Fruit fly (Drosophila melanogaster) S2 (cell line): ENCODE measurements around the gene CG9636.

Experiments used
- CG8478 ChIP-seq: fragments of >200 bp; optimal IDR thresholded peaks from 2 replicates; lab custom pipeline; 2018
- CTCF ChIP-seq, 2 experiments: fragments of >200 bp; optimal IDR thresholded peaks; 2 replicates each; lab custom pipeline; 2018

CG9636 gene

DNA sequence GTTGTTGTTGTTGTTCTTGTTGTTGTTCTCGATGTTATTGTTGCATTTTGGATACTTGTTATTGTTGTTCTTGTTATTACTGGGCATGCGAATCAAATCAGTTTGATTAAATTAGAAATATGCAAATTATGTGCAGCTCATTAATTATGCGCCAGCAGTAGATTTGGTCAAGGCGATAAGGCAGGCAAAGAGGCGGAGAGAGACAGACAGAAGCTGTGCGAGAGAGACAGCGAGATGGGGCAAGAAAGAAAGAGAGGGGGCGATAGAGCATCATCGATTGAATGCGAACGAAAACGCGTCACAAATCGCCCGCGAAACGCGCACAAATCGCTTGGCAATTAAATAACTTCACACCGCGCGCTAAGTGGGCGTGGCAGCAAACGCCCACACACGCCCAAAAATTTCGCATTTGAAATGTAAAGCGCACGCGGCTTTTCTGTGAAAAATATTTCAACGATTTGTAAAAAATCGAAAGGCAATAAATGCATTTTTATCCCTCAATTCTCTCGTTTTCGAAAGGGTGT lies 20.5 kb downstream of the CG9636 start:
- no peak for TF ChIP-seq CTCF (optimal IDR thresholded peaks at IDR 0.05; lab: Kevin White, UChicago)
- TF ChIP-seq CG8478 (lab: Kevin White, UChicago) = no peak

DNA sequence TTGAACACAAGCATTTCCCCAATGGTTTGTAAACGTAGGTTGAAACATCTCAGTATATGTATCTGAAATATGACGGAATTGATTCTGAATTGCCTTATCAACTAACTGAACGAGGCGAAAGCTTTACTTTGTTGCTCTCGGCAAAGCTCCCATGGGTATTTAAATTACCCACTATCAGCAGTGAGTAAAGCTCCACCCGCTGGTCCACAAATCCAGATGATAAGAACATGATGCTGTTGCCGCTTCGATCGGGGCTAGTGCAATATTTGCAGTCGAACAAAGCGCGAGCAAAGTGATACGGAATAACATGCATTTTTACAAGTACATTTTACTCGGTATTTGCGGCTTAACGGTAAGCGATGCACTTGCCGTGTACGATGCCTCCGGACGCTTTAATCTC lies 23.7 kb downstream of the CG9636 start, which contains the start of gene CG18249:
Gene CG18249, plus strand, starts transcription at position 256 of the 400 bp plus-strand sequence.
- TF ChIP-seq CTCF (optimal IDR thresholded peaks at IDR 0.05; lab: Kevin White, UChicago) (no peak), CG8478 (lab: Kevin White, UChicago) (no peak)

- no peak for TF ChIP-seq CTCF (optimal IDR thresholded peaks at IDR 0.05; lab: Kevin White, UChicago)
- TF ChIP-seq CG8478 (lab: Kevin White, UChicago) = no peak
Measured at dm6 chr3R:8217727-8218126, 25.9 kb downstream of the CG9636 start, which contains the start of gene CG7800. Gene CG7800 (plus strand): TSS chr3R:8217957.

dm6 chr3R:8215528-8216189 lies 27.9 kb downstream of the CG9636 start:
- TF ChIP-seq CG8478 (lab: Kevin White, UChicago) (no peak), CTCF (optimal IDR thresholded peaks at IDR 0.05; lab: Kevin White, UChicago) (no peak)

dm6 chr3R:8212594-8212993 lies 31.0 kb downstream of the CG9636 start:
- TF ChIP-seq CG8478 (lab: Kevin White, UChicago) (no peak), CTCF (optimal IDR thresholded peaks at IDR 0.05; lab: Kevin White, UChicago) (no peak)

dm6 chr3R:8210837-8211488 lies 32.6 kb downstream of the CG9636 start:
- no peak for TF ChIP-seq CTCF (optimal IDR thresholded peaks at IDR 0.05; lab: Kevin White, UChicago)
- TF ChIP-seq CG8478 (lab: Kevin White, UChicago) = no peak

DNA sequence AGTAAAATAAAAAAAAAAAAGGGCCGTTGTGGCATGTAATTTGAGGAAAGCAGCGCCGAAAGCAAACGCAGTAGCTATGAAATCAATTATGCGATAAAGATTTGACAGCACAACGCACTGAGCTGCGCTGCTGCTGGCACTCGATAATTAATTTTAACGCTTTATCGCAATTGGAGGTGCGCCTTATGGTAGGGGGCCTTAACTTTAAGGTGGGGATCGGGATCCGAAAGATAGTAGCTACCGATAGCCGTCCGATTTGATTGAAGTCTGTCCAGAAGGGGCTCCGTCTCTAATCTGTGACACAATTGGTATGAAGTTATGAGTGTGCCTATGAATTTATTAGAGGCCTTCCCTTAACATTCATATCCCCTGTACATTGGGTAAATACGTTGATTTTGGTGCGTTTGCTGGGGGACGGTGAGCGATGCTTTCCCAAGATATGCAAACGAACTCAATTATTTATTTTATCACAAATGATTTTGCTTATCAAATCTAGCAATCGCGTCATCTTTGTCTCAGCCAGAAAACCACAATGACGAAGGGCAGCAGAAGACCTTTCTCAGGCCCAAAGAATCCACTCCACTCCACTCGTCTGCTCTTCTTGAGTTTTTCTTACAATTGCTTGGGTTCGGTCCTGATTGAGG lies 35.1 kb downstream of the CG9636 start:
- TF ChIP-seq CTCF (optimal IDR thresholded peaks at IDR 0.05; lab: Kevin White, UChicago) (no peak), CG8478 (lab: Kevin White, UChicago) (no peak)

DNA sequence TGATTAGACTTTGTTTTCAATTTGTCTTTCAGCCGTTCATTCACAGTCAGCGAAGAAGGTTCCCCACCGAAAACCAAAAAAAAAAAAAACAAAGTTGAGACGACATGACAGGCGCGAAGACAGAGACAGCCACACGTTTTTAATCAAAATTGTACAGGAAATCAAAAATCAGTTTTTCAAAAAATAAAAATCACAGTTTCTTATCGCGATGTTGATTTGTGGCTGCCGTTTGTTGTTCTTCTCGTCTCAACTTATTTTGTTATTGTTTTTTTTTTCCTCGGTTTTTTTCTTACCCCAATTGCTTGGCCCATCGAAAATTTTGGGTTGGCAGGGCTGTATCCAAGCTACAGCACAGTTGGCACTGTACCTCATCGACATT lies 36.3 kb downstream of the CG9636 start:
- TF ChIP-seq CG8478 (lab: Kevin White, UChicago) = no peak
- TF ChIP-seq CTCF (optimal IDR thresholded peaks at IDR 0.05; lab: Kevin White, UChicago) = no peak

DNA sequence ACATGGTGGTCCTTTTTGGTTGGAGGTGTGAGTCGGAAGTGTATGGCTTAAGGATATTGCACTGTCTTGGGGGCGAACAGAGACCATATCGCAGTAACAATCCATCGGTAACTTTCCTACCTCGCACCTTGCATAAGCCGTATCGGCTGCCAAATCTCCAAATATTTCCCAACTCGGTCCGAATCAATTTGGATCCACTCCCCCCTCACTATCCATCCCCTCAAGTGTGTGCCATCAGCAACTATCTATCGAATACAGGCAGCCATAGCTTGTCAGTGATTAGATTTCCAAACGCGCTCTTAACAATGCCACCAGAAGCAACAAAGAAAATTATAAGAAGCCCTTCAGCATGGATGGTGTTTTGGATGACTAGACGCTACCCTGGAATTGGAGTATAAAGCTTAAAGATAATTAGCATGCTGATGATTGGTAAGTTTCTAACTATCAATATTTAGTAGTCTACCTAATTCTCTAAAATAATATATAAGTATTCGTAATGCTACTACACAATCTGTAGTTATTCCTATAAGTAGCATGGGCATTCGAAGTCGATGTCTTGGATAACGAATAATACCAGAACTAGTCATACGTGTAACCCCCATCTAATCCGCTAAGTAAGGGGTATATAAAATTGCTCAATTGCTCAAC lies 36.8 kb downstream of the CG9636 start:
- no peak for TF ChIP-seq CTCF (optimal IDR thresholded peaks at IDR 0.05; lab: Kevin White, UChicago)
- TF ChIP-seq CG8478 (lab: Kevin White, UChicago) = no peak

DNA sequence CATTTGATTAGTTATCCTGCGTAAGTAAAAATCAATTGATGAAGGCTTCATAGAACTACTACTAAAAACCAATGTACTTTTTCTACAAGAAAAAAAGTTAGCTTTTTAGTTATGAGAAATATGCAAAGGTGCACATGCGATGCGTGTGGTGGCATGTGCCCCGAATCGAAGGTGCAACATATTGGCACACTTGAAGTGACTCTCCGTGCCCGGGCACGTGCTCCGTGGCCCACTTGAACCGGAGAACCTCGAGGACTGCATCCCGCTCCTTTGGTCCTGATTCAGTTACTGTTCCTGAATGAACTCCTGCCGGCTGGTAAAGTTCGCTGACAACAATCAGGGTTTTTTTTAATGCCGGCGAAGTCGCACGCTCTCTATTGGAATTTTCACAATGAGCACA lies 37.6 kb downstream of the CG9636 start:
- TF ChIP-seq CTCF (optimal IDR thresholded peaks at IDR 0.05; lab: Kevin White, UChicago) = no peak
- no peak for TF ChIP-seq CG8478 (lab: Kevin White, UChicago)

DNA sequence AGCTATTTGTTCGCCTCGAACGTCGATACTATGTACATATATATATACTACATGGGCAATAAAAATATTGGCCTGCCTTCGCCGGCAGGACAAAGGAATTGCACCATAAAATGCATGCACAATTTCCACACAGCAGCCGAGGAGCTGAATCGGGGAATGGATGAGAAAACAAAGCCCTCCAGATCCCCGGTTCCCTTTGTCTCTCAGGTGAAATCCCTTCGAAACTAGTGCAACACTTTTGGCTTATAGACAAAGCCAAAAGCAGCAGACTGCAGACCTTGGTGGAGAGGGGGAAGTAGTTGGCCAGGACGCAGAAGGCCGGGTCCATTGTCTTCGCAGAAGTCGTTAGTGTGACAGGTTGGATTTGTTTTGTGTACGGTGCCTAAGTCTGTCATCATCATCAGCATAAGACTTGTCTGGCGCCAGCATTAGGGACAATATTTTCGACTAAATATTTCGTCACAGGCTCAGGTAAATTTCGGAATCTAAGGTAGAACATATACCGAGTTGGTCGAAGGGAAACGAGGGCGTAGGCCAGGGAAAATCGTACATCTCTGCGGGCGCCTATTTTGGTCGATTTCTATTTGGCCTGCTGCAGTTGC lies 38.2 kb downstream of the CG9636 start:
- TF ChIP-seq CG8478 (lab: Kevin White, UChicago) (no peak), CTCF (optimal IDR thresholded peaks at IDR 0.05; lab: Kevin White, UChicago) (no peak)

dm6 chr3R:8204730-8205129 lies 38.9 kb downstream of the CG9636 start, which contains the start of gene CheA84a:
Gene CheA84a (minus strand): TSS chr3R:8204830.
- TF ChIP-seq CTCF (optimal IDR thresholded peaks at IDR 0.05; lab: Kevin White, UChicago) (no peak), CG8478 (lab: Kevin White, UChicago) (no peak)

DNA sequence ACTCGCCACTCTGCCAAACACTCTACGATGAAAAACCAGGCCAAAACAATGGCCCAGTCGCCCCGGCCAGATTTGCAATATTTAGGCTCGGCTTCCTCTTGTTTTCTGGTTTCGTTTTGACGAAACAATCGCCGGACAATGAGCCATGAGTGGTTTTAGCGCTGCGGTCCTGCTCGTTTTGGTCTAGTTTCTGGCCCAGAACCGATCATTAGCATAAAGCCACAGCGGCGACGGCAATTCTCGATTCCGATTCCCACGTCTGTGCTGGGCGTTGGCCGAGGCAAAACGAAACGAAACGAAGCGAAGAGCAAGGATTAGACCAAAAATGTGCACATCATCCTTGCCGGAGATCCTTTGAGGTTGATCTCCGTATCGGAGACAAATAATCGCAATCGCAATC lies 40.2 kb downstream of the CG9636 start:
- no peak for TF ChIP-seq CG8478 (lab: Kevin White, UChicago)
- TF ChIP-seq CTCF (optimal IDR thresholded peaks at IDR 0.05; lab: Kevin White, UChicago) = no peak

dm6 chr3R:8198320-8198719 lies 45.3 kb downstream of the CG9636 start:
- no peak for TF ChIP-seq CG8478 (lab: Kevin White, UChicago)
- no peak for TF ChIP-seq CTCF (optimal IDR thresholded peaks at IDR 0.05; lab: Kevin White, UChicago)
